Fruit fly (Drosophila melanogaster): ENCODE results near the gene CG12617.

CG12617 gene

dm6 chr2L:20267181-20267580, 27.3 kb upstream of the CG12617 start (continued):
- peak; percentile 10 for TF ChIP-seq Sox100B (GFP tag; optimal IDR thresholded peaks at IDR 0.05)
- peak; percentile 51 for TF ChIP-seq trh (GFP tag; optimal IDR thresholded peaks at IDR 0.05)
- peak; percentile 72 for TF ChIP-seq E2f1 (GFP tag; IDR thresholded peaks at IDR 0.05)
- TF ChIP-seq Bteb2 (GFP tag; optimal IDR thresholded peaks at IDR 0.05), result no peak
- no peak for TF ChIP-seq dm (GFP tag; optimal IDR thresholded peaks at IDR 0.05)
- TF ChIP-seq Max (GFP tag; optimal IDR thresholded peaks at IDR 0.05), result peak; percentile 45
- peak; percentile 85 for TF ChIP-seq Sox102F (GFP tag; optimal IDR thresholded peaks at IDR 0.05)
- peak; percentile 87 for TF ChIP-seq CG1603 (tag; optimal IDR thresholded peaks at IDR 0.05)
- no peak for TF ChIP-seq CG17186 (GFP tag; optimal IDR thresholded peaks at IDR 0.05)
- TF ChIP-seq HLHmδ (GFP tag; optimal IDR thresholded peaks at IDR 0.05), result no peak
- TF ChIP-seq twi (tag; optimal IDR thresholded peaks at IDR 0.05), result peak; percentile 69
- TF ChIP-seq stwl (tag; optimal IDR thresholded peaks at IDR 0.05), result no peak
- peak; percentile 65 for TF ChIP-seq Blimp-1 (GFP tag; optimal IDR thresholded peaks at IDR 0.05)
- TF ChIP-seq CG17802 (tag; optimal IDR thresholded peaks at IDR 0.05), result peak; percentile 18
- no peak for TF ChIP-seq Nf-YC (tag; optimal IDR thresholded peaks at IDR 0.05)
- TF ChIP-seq ken (GFP tag; IDR thresholded peaks at IDR 0.05), result peak; percentile 82; the same call in 2 of the 3 replicates
- TF ChIP-seq wdn (GFP tag; IDR thresholded peaks at IDR 0.05), result peak; percentile 54; the same call in 1 of the 2 replicates
- peak; percentile 73 for TF ChIP-seq CG12391 (tag; optimal IDR thresholded peaks at IDR 0.05)
- no peak for TF ChIP-seq abd-A (tag; optimal IDR thresholded peaks at IDR 0.05)
- no peak for TF ChIP-seq Dfd (GFP tag; optimal IDR thresholded peaks at IDR 0.05)
- TF ChIP-seq luna (GFP tag; optimal IDR thresholded peaks at IDR 0.05), result no peak
- TF ChIP-seq Pdp1 (GFP tag; optimal IDR thresholded peaks at IDR 0.05), result peak; percentile 47 to 53
- TF ChIP-seq CG7928 (GFP tag; optimal IDR thresholded peaks at IDR 0.05), result no peak
- peak; percentile 31; the same call in 1 of the 2 replicates for TF ChIP-seq CG11085 (GFP tag; IDR thresholded peaks at IDR 0.05)
- TF ChIP-seq dimm (GFP tag; IDR thresholded peaks at IDR 0.05), result peak; percentile 60; the same call in 1 of the 2 replicates
- TF ChIP-seq gce (GFP tag; IDR thresholded peaks at IDR 0.05), result 0 out of 3 replicates have a peak, but pooled peaks have one; percentile 42
- peak; percentile 65 for TF ChIP-seq ewg (GFP tag; optimal IDR thresholded peaks at IDR 0.05)
- TF ChIP-seq pros (GFP tag; optimal IDR thresholded peaks at IDR 0.05), result no peak
- TF ChIP-seq odd (GFP tag; optimal IDR thresholded peaks at IDR 0.05), result peak; percentile 48
- no peak for TF ChIP-seq eyg (GFP tag; optimal IDR thresholded peaks at IDR 0.05)
- TF ChIP-seq Abd-B (GFP tag; optimal IDR thresholded peaks at IDR 0.05), result peak; percentile 57
- no peak for TF ChIP-seq cad (GFP tag; optimal IDR thresholded peaks at IDR 0.05)
- TF ChIP-seq NC2β (GFP tag; optimal IDR thresholded peaks at IDR 0.05), result peak; percentile 23
- no peak for TF ChIP-seq CG42726 (GFP tag; IDR thresholded peaks at IDR 0.05; ENCODE audit: partially characterized antibody)
- no peak for TF ChIP-seq gro (GFP tag; optimal IDR thresholded peaks at IDR 0.05)
- TF ChIP-seq jigr1 (GFP tag; IDR thresholded peaks at IDR 0.05), result no peak
- no peak for TF ChIP-seq Sry-β (GFP tag; optimal IDR thresholded peaks at IDR 0.05)
- TF ChIP-seq CG30431 (GFP tag; optimal IDR thresholded peaks at IDR 0.05), result peak; percentile 90
- TF ChIP-seq ttk (GFP tag; IDR thresholded peaks at IDR 0.05), result peak; percentile 67
- peak; percentile 43 to 75 for TF ChIP-seq dpn (GFP tag; optimal IDR thresholded peaks at IDR 0.05)
- peak; percentile 71 for TF ChIP-seq CG10462 (GFP tag; optimal IDR thresholded peaks at IDR 0.05)
- peak; percentile 56; the same call in 1 of the 2 replicates for TF ChIP-seq CG11696 (GFP tag; IDR thresholded peaks at IDR 0.05)
- TF ChIP-seq kay (GFP tag; optimal IDR thresholded peaks at IDR 0.05), result peak; percentile 9
- peak; percentile 62; the same call in 1 of the 2 replicates for TF ChIP-seq sim (GFP tag; IDR thresholded peaks at IDR 0.05)
- peak; percentile 54; the same call in 1 of the 2 replicates for TF ChIP-seq Nf-YA (GFP tag; IDR thresholded peaks at IDR 0.05)
- no peak for TF ChIP-seq CG10321 (GFP tag; IDR thresholded peaks at IDR 0.05)
- peak; percentile 53 for TF ChIP-seq CG8359 (GFP tag; optimal IDR thresholded peaks at IDR 0.05; ENCODE audit: borderline replicate concordance)
- peak; percentile 52 for TF ChIP-seq CG2678 (tag; optimal IDR thresholded peaks at IDR 0.05)
- TF ChIP-seq CG13775 (GFP tag; optimal IDR thresholded peaks at IDR 0.05), result peak; percentile 71
- peak; percentile 8 for TF ChIP-seq Bdp1 (GFP tag; optimal IDR thresholded peaks at IDR 0.05)
- no peak for TF ChIP-seq CG9797 (GFP tag; optimal IDR thresholded peaks at IDR 0.05)
